Worm (Caenorhabditis elegans) whole organism, L4 larva: ENCODE results near the gene C06H5.6.

Experiments
- Y105C5A.15 ChIP-seq: fragments of 200-800 bp; sonication (Bioruptor generic); IDR thresholded peaks from 2 replicates; pipeline ENCODE4 v1.3.6; 2022; ENCODE audit warnings: missing genetic modification characterization, missing compliant biosample characterization
- Y5F2A.4 ChIP-seq: fragments of 200-800 bp; sonication (Bioruptor generic); optimal IDR thresholded peaks from 2 replicates; lab custom pipeline; 2018; ENCODE audit warnings: mild to moderate bottlenecking, missing genetic modification characterization, missing compliant biosample characterization
- Y75B8A.6 ChIP-seq: fragments of 200-800 bp; sonication (Bioruptor generic); IDR thresholded peaks from 2 replicates; pipeline ENCODE4 v1.3.6; 2022; ENCODE audit warnings: missing genetic modification reagents, missing genetic modification characterization, missing compliant biosample characterization
- ZK337.2 ChIP-seq: fragments of 200-800 bp; sonication (Bioruptor generic); IDR thresholded peaks from 2 replicates; pipeline ENCODE4 v1.3.6; 2022; ENCODE audit warnings: missing genetic modification reagents, missing genetic modification characterization, missing compliant biosample characterization
- ZK546.5 ChIP-seq, 2 experiments: sonication (generic microtip); optimal IDR thresholded peaks; 2 replicates each; lab custom pipeline; 2017; ENCODE audit warnings: missing biosample characterization in 2 of 2, missing genetic modification characterization in 2 of 2
- aha-1 ChIP-seq: fragments of 150-350 bp; peaks from one replicate; lab custom pipeline; 2014; ENCODE audit warnings: missing biosample characterization, missing genetic modification characterization
- aly-2 ChIP-seq: sonication (generic microtip); optimal IDR thresholded peaks from 2 replicates; lab custom pipeline; 2018; ENCODE audit warnings: missing biosample characterization, missing genetic modification characterization
- arid-1 ChIP-seq: fragments of 200-800 bp; sonication (Bioruptor generic); conservative IDR thresholded peaks from 2 replicates; pipeline ENCODE4 v1.3.6; 2022; ENCODE audit warnings: missing genetic modification reagents, missing genetic modification characterization, missing compliant biosample characterization
- ceh-62 ChIP-seq: sonication (generic microtip); optimal IDR thresholded peaks from 2 replicates; lab custom pipeline; 2017; ENCODE audit warnings: missing biosample characterization, missing genetic modification characterization
- ces-1 ChIP-seq: fragments of 150-350 bp; sonication (generic microtip); optimal IDR thresholded peaks from 4 replicates; lab custom pipeline; 2014; ENCODE audit warnings: missing biosample characterization, missing genetic modification reagents, missing genetic modification characterization
- daf-8 ChIP-seq: fragments of 200-800 bp; sonication (Bioruptor generic); IDR thresholded peaks from 2 replicates; pipeline ENCODE4 v1.3.6; 2022; ENCODE audit warnings: missing genetic modification characterization, missing compliant biosample characterization
- dmd-8 ChIP-seq: fragments of 200-800 bp; sonication (Bioruptor generic); IDR thresholded peaks from 2 replicates; pipeline ENCODE4 v1.3.6; 2022; ENCODE audit warnings: missing genetic modification characterization, missing compliant biosample characterization
- dpl-1 ChIP-seq: fragments of 150-350 bp; optimal IDR thresholded peaks from 2 replicates; lab custom pipeline; 2014; ENCODE audit warnings: missing biosample characterization, missing genetic modification reagents, missing genetic modification characterization
- egl-27 ChIP-seq: sonication (generic microtip); optimal IDR thresholded peaks from 3 replicates; lab custom pipeline; 2017; ENCODE audit warnings: missing biosample characterization, missing genetic modification reagents, missing genetic modification characterization
- egl-43 ChIP-seq: fragments of 200-800 bp; sonication (Bioruptor generic); IDR thresholded peaks from 2 replicates; pipeline ENCODE4 v1.3.6; 2022; ENCODE audit warnings: missing genetic modification reagents, missing genetic modification characterization, missing compliant biosample characterization
- gei-8 ChIP-seq: fragments of 200-800 bp; sonication (Bioruptor generic); optimal IDR thresholded peaks from 2 replicates; lab custom pipeline; 2018; ENCODE audit warnings: mild to moderate bottlenecking, missing genetic modification characterization, missing compliant biosample characterization
- hif-1 ChIP-seq, 2 experiments: sonication (generic microtip); optimal IDR thresholded peaks; 2 replicates each; lab custom pipeline; 2016 to 2017; ENCODE audit warnings: missing compliant biosample characterization in 2 of 2, missing genetic modification characterization in 2 of 2, missing genetic modification reagents in 2 of 2, missing genotype in 2 of 2, mild to moderate bottlenecking in 1 of 2
- hlh-11 ChIP-seq: fragments of 200-800 bp; sonication (Bioruptor generic); optimal IDR thresholded peaks from 2 replicates; lab custom pipeline; 2018; ENCODE audit warnings: mild to moderate bottlenecking, missing genetic modification characterization, missing compliant biosample characterization
- hlh-30 ChIP-seq: sonication (generic microtip); optimal IDR thresholded peaks from 2 replicates; lab custom pipeline; 2017; ENCODE audit warnings: antibody characterized with exemption, mild to moderate bottlenecking, missing genetic modification characterization, missing compliant biosample characterization; ENCODE audit not compliant: insufficient read depth
- lin-38 ChIP-seq: fragments of 200-800 bp; sonication (Bioruptor generic); IDR thresholded peaks from 2 replicates; pipeline ENCODE4 v1.3.6; 2022; ENCODE audit warnings: missing genetic modification reagents, missing genetic modification characterization, missing compliant biosample characterization
- lin-39 ChIP-seq: fragments of 150-350 bp; optimal IDR thresholded peaks from 2 replicates; lab custom pipeline; 2014; ENCODE audit warnings: missing biosample characterization, missing genetic modification reagents, missing genetic modification characterization
- lir-3 ChIP-seq: sonication (generic microtip); optimal IDR thresholded peaks from 2 replicates; lab custom pipeline; 2016; ENCODE audit warnings: mild to moderate bottlenecking, missing genetic modification characterization, missing compliant biosample characterization
- lsy-2 ChIP-seq, 2 experiments: fragments of 150-350 bp in 1 of 2; sonication (generic microtip) in 1 of 2; optimal IDR thresholded peaks; 2 replicates each; lab custom pipeline; 2014 to 2017; ENCODE audit warnings: missing biosample characterization in 2 of 2, missing genetic modification characterization in 2 of 2
- madf-9 ChIP-seq: fragments of 200-800 bp; sonication (Bioruptor generic); conservative IDR thresholded peaks from 2 replicates; pipeline ENCODE4 v1.3.6; 2022; ENCODE audit warnings: missing genetic modification reagents, missing genetic modification characterization, missing compliant biosample characterization
- mxl-2 ChIP-seq: fragments of 200-800 bp; sonication (Bioruptor generic); conservative IDR thresholded peaks from 2 replicates; pipeline ENCODE4 v1.3.6; 2022; ENCODE audit warnings: missing genetic modification reagents, missing genetic modification characterization, missing compliant biosample characterization
- mxl-3 ChIP-seq: fragments of 200-800 bp; sonication (Bioruptor generic); optimal IDR thresholded peaks from 2 replicates; lab custom pipeline; 2018; ENCODE audit warnings: mild to moderate bottlenecking, missing genetic modification characterization, missing compliant biosample characterization
- nhr-102 ChIP-seq: sonication (generic microtip); optimal IDR thresholded peaks from 2 replicates; lab custom pipeline; 2016; ENCODE audit warnings: mild to moderate bottlenecking, missing genetic modification characterization, moderate library complexity, missing compliant biosample characterization
- nhr-11 ChIP-seq: fragments of 150-350 bp; optimal IDR thresholded peaks from 2 replicates; lab custom pipeline; 2014; ENCODE audit warnings: missing biosample characterization, missing genetic modification characterization
- nhr-111 ChIP-seq: fragments of 200-800 bp; sonication (Bioruptor generic); optimal IDR thresholded peaks from 2 replicates; lab custom pipeline; 2018; ENCODE audit warnings: mild to moderate bottlenecking, missing genetic modification characterization, missing compliant biosample characterization
- nhr-237 ChIP-seq: sonication (generic microtip); optimal IDR thresholded peaks from 2 replicates; lab custom pipeline; 2017; ENCODE audit warnings: missing biosample characterization, missing genetic modification characterization
- nhr-25 ChIP-seq: sonication (generic microtip); optimal IDR thresholded peaks from 2 replicates; lab custom pipeline; 2017; ENCODE audit warnings: missing genetic modification characterization, mild to moderate bottlenecking, missing compliant biosample characterization, antibody characterized with exemption, moderate library complexity, borderline replicate concordance; ENCODE audit not compliant: insufficient read depth
- nhr-28 ChIP-seq: fragments of 150-350 bp; optimal IDR thresholded peaks from 2 replicates; lab custom pipeline; 2014; ENCODE audit warnings: missing biosample characterization, missing genetic modification characterization
- nhr-42 ChIP-seq: fragments of 200-800 bp; sonication (Bioruptor generic); IDR thresholded peaks from 2 replicates; pipeline ENCODE4 v1.3.6; 2022; ENCODE audit warnings: missing genetic modification characterization, missing compliant biosample characterization
- nhr-6 ChIP-seq: fragments of 150-350 bp; optimal IDR thresholded peaks from 2 replicates; lab custom pipeline; 2014; ENCODE audit warnings: missing biosample characterization, missing genetic modification characterization
- nhr-76 ChIP-seq: fragments of 150-350 bp; optimal IDR thresholded peaks from 2 replicates; lab custom pipeline; 2014; ENCODE audit warnings: missing biosample characterization, missing genetic modification characterization
- pha-4 ChIP-seq, 2 experiments: fragments of 150-350 bp in 1 of 2; fragments of 200-800 bp in 1 of 2; sonication (Bioruptor generic) in 1 of 2; IDR thresholded peaks in 1 of 2; optimal IDR thresholded peaks in 1 of 2; 2 replicates each; pipeline versions ENCODE4 v1.3.6 to Lab custom; 2014 to 2022; ENCODE audit warnings: missing genetic modification characterization in 2 of 2, missing genetic modification reagents in 2 of 2, missing biosample characterization in 1 of 2, missing compliant biosample characterization in 1 of 2
- set-16 ChIP-seq: fragments of 200-800 bp; sonication (Bioruptor generic); IDR thresholded peaks from 2 replicates; pipeline ENCODE4 v1.3.6; 2022; ENCODE audit warnings: missing genetic modification reagents, missing genetic modification characterization, missing compliant biosample characterization
- skn-1 ChIP-seq: fragments of 150-350 bp; optimal IDR thresholded peaks from 2 replicates; lab custom pipeline; 2014; ENCODE audit warnings: missing biosample characterization, missing genetic modification characterization
- snpc-1.2 ChIP-seq: fragments of 200-800 bp; sonication (Bioruptor generic); IDR thresholded peaks from 2 replicates; pipeline ENCODE4 v1.3.6; 2022; ENCODE audit warnings: missing genetic modification reagents, missing genetic modification characterization, missing compliant biosample characterization
- spr-1 ChIP-seq: sonication (generic microtip); optimal IDR thresholded peaks from 2 replicates; lab custom pipeline; 2016; ENCODE audit warnings: mild to moderate bottlenecking, missing genetic modification characterization, missing compliant biosample characterization
- tag-97 ChIP-seq: fragments of 200-800 bp; sonication (Bioruptor generic); IDR thresholded peaks from 2 replicates; pipeline ENCODE4 v1.3.6; 2022; ENCODE audit warnings: missing genetic modification characterization, missing compliant biosample characterization
- tra-1 ChIP-seq: fragments of 200-800 bp; sonication (Bioruptor generic); IDR thresholded peaks from 2 replicates; pipeline ENCODE4 v1.3.6; 2022; ENCODE audit warnings: missing genetic modification reagents, missing genetic modification characterization, missing compliant biosample characterization
- zag-1 ChIP-seq: fragments of 150-350 bp; optimal IDR thresholded peaks from 2 replicates; lab custom pipeline; 2014; ENCODE audit warnings: missing biosample characterization, missing genetic modification characterization
- zfp-2 ChIP-seq: sonication (generic microtip); optimal IDR thresholded peaks from 2 replicates; lab custom pipeline; 2016; ENCODE audit warnings: mild to moderate bottlenecking, missing genetic modification characterization, missing compliant biosample characterization
- ztf-7 ChIP-seq: fragments of 150-350 bp; optimal IDR thresholded peaks from 2 replicates; lab custom pipeline; 2014; ENCODE audit warnings: missing biosample characterization, missing genetic modification characterization

C06H5.6 gene

ce11 chrV:17928128-17928527, 39.3 kb upstream of the C06H5.6 start:
- peak; percentile 81 for TF ChIP-seq aha-1
- no peak for TF ChIP-seq mxl-2 (GFP tag; lab: Robert Waterston, UW)
- TF ChIP-seq set-16 (GFP tag; lab: Robert Waterston, UW): peak; percentile 89

- TF ChIP-seq lin-38 (GFP tag; lab: Robert Waterston, UW): peak; percentile 25; the same call in 1 of the 2 replicates
Measured at ce11 chrV:17924095-17925000, 35.6 kb upstream of the C06H5.6 start, which contains the start of gene usp-50. Gene usp-50 (plus strand): TSS chrV:17924916.

ce11 chrV:17921423-17921822, 32.6 kb upstream of the C06H5.6 start, which contains the start of gene E01B7.2:
Gene E01B7.2 (plus strand): TSS chrV:17921772.
- TF ChIP-seq daf-8 (GFP tag; lab: Robert Waterston, UW): no peak
- TF ChIP-seq zfp-2 (tag; lab: Kevin White, UChicago): no peak
- TF ChIP-seq lir-3: no peak
- TF ChIP-seq madf-9 (GFP tag; lab: Robert Waterston, UW): no peak
- TF ChIP-seq hlh-11 (tag; lab: Kevin White, UChicago): peak; percentile 24
- peak; percentile 27 for TF ChIP-seq nhr-28 (tag; lab: Kevin White, UChicago)
- no peak for TF ChIP-seq nhr-237 (tag; lab: Kevin White, UChicago)
- no peak for TF ChIP-seq Y105C5A.15 (GFP tag; lab: Robert Waterston, UW)
- TF ChIP-seq tra-1 (GFP tag; lab: Robert Waterston, UW): no peak
- no peak for TF ChIP-seq nhr-102 (tag; lab: Kevin White, UChicago)
- TF ChIP-seq lin-39: no peak
- TF ChIP-seq ztf-7 (tag; lab: Kevin White, UChicago): no peak
- no peak for TF ChIP-seq tag-97 (GFP tag; lab: Robert Waterston, UW)
- no peak for TF ChIP-seq ZK337.2
- no peak for TF ChIP-seq nhr-111 (GFP tag; lab: Kevin White, UChicago)
- no peak for TF ChIP-seq ceh-62 (tag; lab: Kevin White, UChicago)
- TF ChIP-seq Y5F2A.4: no peak
- TF ChIP-seq nhr-6 (tag; lab: Kevin White, UChicago): peak; percentile 42
- no peak for TF ChIP-seq mxl-2 (GFP tag; lab: Robert Waterston, UW)
- no peak for TF ChIP-seq nhr-76 (tag; lab: Kevin White, UChicago)
- no peak for TF ChIP-seq arid-1 (GFP tag; lab: Robert Waterston, UW)
- TF ChIP-seq hif-1 (tag; optimal IDR thresholded peaks at IDR 0.05; lab: Kevin White, UChicago): no peak
- TF ChIP-seq nhr-25 (tag; lab: Kevin White, UChicago): no peak
- TF ChIP-seq hlh-30 (tag; lab: Kevin White, UChicago): peak; percentile 60
- TF ChIP-seq mxl-3 (GFP tag; lab: Kevin White, UChicago): no peak
- TF ChIP-seq set-16 (GFP tag; lab: Robert Waterston, UW): no peak
- no peak for TF ChIP-seq pha-4 (GFP tag; IDR thresholded peaks at IDR 0.05; lab: Robert Waterston, UW)
- no peak for TF ChIP-seq pha-4 (tag; optimal IDR thresholded peaks at IDR 0.05; lab: Kevin White, UChicago)
- TF ChIP-seq snpc-1.2 (GFP tag; lab: Robert Waterston, UW): no peak
- TF ChIP-seq gei-8 (GFP tag; lab: Kevin White, UChicago): no peak
- TF ChIP-seq nhr-42 (GFP tag; lab: Robert Waterston, UW): 0 out of 2 replicates have a peak, but pooled peaks have one; percentile 6
- TF ChIP-seq nhr-11 (tag; lab: Kevin White, UChicago): peak; percentile 22
- TF ChIP-seq Y75B8A.6: no peak
- TF ChIP-seq spr-1 (tag; lab: Kevin White, UChicago): no peak
- TF ChIP-seq zag-1: peak; percentile 6
- no peak for TF ChIP-seq aha-1
- no peak for TF ChIP-seq egl-43 (GFP tag; lab: Robert Waterston, UW)
- peak in 1 of 2 experiments; percentile 88 for TF ChIP-seq lsy-2 (tag; optimal IDR thresholded peaks at IDR 0.05; lab: Kevin White, UChicago)
- no peak for TF ChIP-seq ZK546.5 (tag; optimal IDR thresholded peaks at IDR 0.05; lab: Kevin White, UChicago)
- no peak for TF ChIP-seq skn-1 (tag; lab: Kevin White, UChicago)
- no peak for TF ChIP-seq ces-1 (GFP tag; lab: Kevin White, UChicago)
- TF ChIP-seq dmd-8 (GFP tag; lab: Robert Waterston, UW): no peak
- no peak for TF ChIP-seq aly-2
- TF ChIP-seq dpl-1 (GFP tag; lab: Kevin White, UChicago): peak; percentile 97
- no peak for TF ChIP-seq egl-27 (tag; lab: Kevin White, UChicago)
